Worm (Caenorhabditis elegans): Measurements from ENCODE around the gene nhr-184.

DNA sequence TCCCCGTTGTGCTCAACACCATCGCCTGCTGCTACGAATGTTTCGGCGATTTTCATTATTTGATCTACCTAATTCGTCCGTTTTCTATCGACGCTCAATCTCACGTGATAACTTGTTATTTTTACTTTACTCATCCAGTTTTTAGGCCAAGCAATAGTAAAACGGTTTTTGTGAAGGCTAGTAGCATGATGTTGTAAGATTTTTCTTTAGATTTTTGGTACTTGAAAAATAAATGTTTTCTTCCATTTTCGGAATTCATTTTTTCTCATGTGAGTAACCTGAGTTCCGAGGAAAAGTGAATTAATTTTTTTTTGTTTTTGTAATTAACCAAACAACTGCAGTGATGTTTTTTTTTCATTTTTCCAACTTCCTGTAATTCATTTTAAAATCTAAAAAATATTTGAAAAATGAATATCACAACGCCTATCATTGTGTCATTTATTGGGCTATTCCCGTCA lies 36.9 kb downstream of the nhr-184 start, which contains the start of gene srbc-17:
- TF ChIP-seq ZK546.5 (tag; optimal IDR thresholded peaks at IDR 0.05) (no peak), ama-1 (optimal IDR thresholded peaks at IDR 0.05) (no peak), nhr-23 (tag; optimal IDR thresholded peaks at IDR 0.05) (no peak), ztf-4 (tag; optimal IDR thresholded peaks at IDR 0.05) (no peak), elt-3 (tag; optimal IDR thresholded peaks at IDR 0.05) (no peak), unc-62 (GFP tag; optimal IDR thresholded peaks at IDR 0.05) (no peak), R02D3.7 (tag; optimal IDR thresholded peaks at IDR 0.05) (no peak), elt-1 (tag; optimal IDR thresholded peaks at IDR 0.05) (no peak), sea-2 (GFP tag; optimal IDR thresholded peaks at IDR 0.05) (no peak), lin-15B (tag; optimal IDR thresholded peaks at IDR 0.05) (no peak), nhr-12 (tag; optimal IDR thresholded peaks at IDR 0.05) (no peak), ceh-16 (tag; optimal IDR thresholded peaks at IDR 0.05) (no peak)
